Worm (Caenorhabditis elegans): ENCODE measurements around the gene nhr-53.
"Not testable (repeated sequence)": the region's sequence is repeated elsewhere in the genome, so short reads cannot be mapped to it uniquely, and the experiment has no call there.

Gene nhr-53

ce11 chrV:15668870-15669269 lies 33.3 kb downstream of the nhr-53 start, which contains the start of gene K06B4.4:
K06B4.4 (plus strand) TSS chrV:15669170.
- no peak for TF ChIP-seq ZK546.5 (tag; optimal IDR thresholded peaks at IDR 0.05)
- TF ChIP-seq unc-39 (tag; optimal IDR thresholded peaks at IDR 0.05): no peak

- TF ChIP-seq fos-1, R02D3.7, nhr-76 (tag; optimal IDR thresholded peaks at IDR 0.05): not testable (repeated sequence)
Measured at ce11 chrV:15668200-15668599, 34.0 kb downstream of the nhr-53 start, which contains the start of gene F53E4.1. F53E4.1 (minus strand) TSS chrV:15668300.

- TF ChIP-seq lsy-12 (tag; optimal IDR thresholded peaks at IDR 0.05) (no peak), elt-2 (tag; optimal IDR thresholded peaks at IDR 0.05) (peak; percentile 99), ceh-82 (tag; optimal IDR thresholded peaks at IDR 0.05) (no peak), snpc-4 (tag; optimal IDR thresholded peaks at IDR 0.05) (no peak), aly-2 (tag; optimal IDR thresholded peaks at IDR 0.05) (no peak), ztf-4 (tag; optimal IDR thresholded peaks at IDR 0.05) (no peak), mdl-1 (tag; optimal IDR thresholded peaks at IDR 0.05) (no peak), nhr-67 (tag; optimal IDR thresholded peaks at IDR 0.05) (no peak), pha-4 (tag; optimal IDR thresholded peaks at IDR 0.05) (peak; percentile 79), jun-1 (tag; optimal IDR thresholded peaks at IDR 0.05) (peak; percentile 64), tbx-2 (tag; optimal IDR thresholded peaks at IDR 0.05) (no peak), nfya-1 (tag; optimal IDR thresholded peaks at IDR 0.05; ENCODE audit: insufficient read depth) (no peak), pqm-1 (tag; optimal IDR thresholded peaks at IDR 0.05) (peak; percentile 98), nhr-12 (tag; optimal IDR thresholded peaks at IDR 0.05) (no peak), nhr-23 (tag; optimal IDR thresholded peaks at IDR 0.05) (no peak), nhr-25 (tag; optimal IDR thresholded peaks at IDR 0.05) (no peak), nhr-77 (tag; optimal IDR thresholded peaks at IDR 0.05) (no peak), ceh-28 (tag; optimal IDR thresholded peaks at IDR 0.05) (no peak), unc-39 (tag; optimal IDR thresholded peaks at IDR 0.05) (no peak), eor-1 (tag; optimal IDR thresholded peaks at IDR 0.05) (no peak), fos-1 (tag; optimal IDR thresholded peaks at IDR 0.05) (no peak), ama-1 (optimal IDR thresholded peaks at IDR 0.05) (no peak), zag-1 (tag; optimal IDR thresholded peaks at IDR 0.05) (no peak), daf-12 (tag; optimal IDR thresholded peaks at IDR 0.05) (no peak), unc-62 (GFP tag; optimal IDR thresholded peaks at IDR 0.05) (no peak), skn-1 (tag; optimal IDR thresholded peaks at IDR 0.05) (no peak), elt-1 (tag; optimal IDR thresholded peaks at IDR 0.05) (no peak), fkh-10 (GFP tag; optimal IDR thresholded peaks at IDR 0.05) (no peak), hmg-11 (tag; optimal IDR thresholded peaks at IDR 0.05) (no peak)
Measured at ce11 chrV:15666718-15667117, 35.4 kb downstream of the nhr-53 start.

ce11 chrV:15664053-15664661 lies 38.0 kb downstream of the nhr-53 start:
- TF ChIP-seq hmg-11 (tag; optimal IDR thresholded peaks at IDR 0.05): peak; percentile 38
- peak; percentile 17 for TF ChIP-seq nhr-23 (tag; optimal IDR thresholded peaks at IDR 0.05)
- peak; percentile 72 for TF ChIP-seq pha-4 (tag; optimal IDR thresholded peaks at IDR 0.05)
- TF ChIP-seq nhr-237 (tag; optimal IDR thresholded peaks at IDR 0.05): no peak
- no peak for TF ChIP-seq lsy-12 (tag; optimal IDR thresholded peaks at IDR 0.05)
- TF ChIP-seq nfya-1 (tag; optimal IDR thresholded peaks at IDR 0.05; ENCODE audit: insufficient read depth): peak; percentile 56
- TF ChIP-seq nhr-25 (tag; optimal IDR thresholded peaks at IDR 0.05): peak; percentile 85
- peak; percentile 94 for TF ChIP-seq elt-1 (tag; optimal IDR thresholded peaks at IDR 0.05)
- no peak for TF ChIP-seq ztf-11 (tag; optimal IDR thresholded peaks at IDR 0.05)
- TF ChIP-seq ama-1 (optimal IDR thresholded peaks at IDR 0.05): peak; percentile 29
- TF ChIP-seq nhr-43 (tag; optimal IDR thresholded peaks at IDR 0.05; ENCODE audit: poor library complexity, severe bottlenecking): peak; percentile 1
- peak; percentile 50 for TF ChIP-seq elt-2 (tag; optimal IDR thresholded peaks at IDR 0.05)
- TF ChIP-seq fkh-2 (tag; optimal IDR thresholded peaks at IDR 0.05): no peak

- TF ChIP-seq nhr-12 (tag; optimal IDR thresholded peaks at IDR 0.05): no peak
- no peak for TF ChIP-seq skn-1 (tag; optimal IDR thresholded peaks at IDR 0.05)
- no peak for TF ChIP-seq ZK546.5 (tag; optimal IDR thresholded peaks at IDR 0.05)
- TF ChIP-seq unc-39 (tag; optimal IDR thresholded peaks at IDR 0.05): no peak
- no peak for TF ChIP-seq ceh-82 (tag; optimal IDR thresholded peaks at IDR 0.05)
Measured at ce11 chrV:15661580-15661979, 40.6 kb downstream of the nhr-53 start.

Measured in whole organism, L3 larva.